Worm (Caenorhabditis elegans): ENCODE measurements around the gene ttr-16.

ce11 chrIV:11063962-11064361 is at the start of gene ttr-16:
- TF ChIP-seq nhr-237 (tag; optimal IDR thresholded peaks at IDR 0.05) (no peak), snpc-4 (tag; optimal IDR thresholded peaks at IDR 0.05) (no peak)
